Fruit fly (Drosophila melanogaster) whole organism, wandering third instar larva: ENCODE measurements around the gene Pmi.

Experiments
- Abd-B ChIP-seq: fragments of >200 bp; optimal IDR thresholded peaks from 2 replicates; lab custom pipeline; 2017; ENCODE audit warnings: missing biosample characterization, missing genetic modification characterization
- CG32264 ChIP-seq: fragments of 200-800 bp; sonication (Bioruptor generic); optimal IDR thresholded peaks from 2 replicates; lab custom pipeline; 2016; ENCODE audit warnings: missing biosample characterization, missing genetic modification characterization
- Dfd ChIP-seq: fragments of >200 bp; optimal IDR thresholded peaks from 2 replicates; lab custom pipeline; 2017; ENCODE audit warnings: missing biosample characterization, missing genetic modification characterization
- Dif ChIP-seq: fragments of 200-275, 200-300 bp; sonication (Bioruptor generic); optimal IDR thresholded peaks from 2 replicates; lab custom pipeline; 2018; ENCODE audit warnings: missing biosample characterization, missing genetic modification characterization; ENCODE audit not compliant: partially characterized antibody
- HLH106 ChIP-seq: fragments of 200-800 bp; optimal IDR thresholded peaks from 3 replicates; lab custom pipeline; 2019; ENCODE audit warnings: missing biosample characterization, mild to moderate bottlenecking, missing genetic modification characterization, moderate library complexity
- Hr78 ChIP-seq: fragments of >200 bp; optimal IDR thresholded peaks from 2 replicates; lab custom pipeline; 2017; ENCODE audit warnings: missing biosample characterization, missing genetic modification characterization
- Hr83 ChIP-seq: fragments of 200-300 bp; sonication (Bioruptor generic); optimal IDR thresholded peaks from 2 replicates; lab custom pipeline; 2016; ENCODE audit warnings: missing biosample characterization, mild to moderate bottlenecking, missing genetic modification characterization, moderate library complexity; ENCODE audit not compliant: poor library complexity, severe bottlenecking
- Jra ChIP-seq: sonication (Bioruptor generic); optimal IDR thresholded peaks from 2 replicates; lab custom pipeline; 2016; ENCODE audit warnings: missing biosample characterization, missing genetic modification characterization
- Myc ChIP-seq: fragments of >200 bp; optimal IDR thresholded peaks from 2 replicates; lab custom pipeline; 2017
- N ChIP-seq: fragments of >200 bp; optimal IDR thresholded peaks from 2 replicates; lab custom pipeline; 2018; ENCODE audit warnings: missing biosample characterization, missing external identifiers, missing genetic modification characterization
- OdsH ChIP-seq: fragments of 200-800 bp; sonication (Bioruptor generic); optimal IDR thresholded peaks from 2 replicates; lab custom pipeline; 2016; ENCODE audit warnings: missing biosample characterization, mild to moderate bottlenecking, missing genetic modification characterization
- Rel ChIP-seq, 2 experiments: fragments of 200-800 bp; sonication (Bioruptor generic) in 1 of 2; optimal IDR thresholded peaks; 2 replicates in 1 of 2; 3 replicates in 1 of 2; lab custom pipeline; 2016 to 2019; ENCODE audit warnings: mild to moderate bottlenecking in 2 of 2, missing biosample characterization in 2 of 2, missing genetic modification characterization in 2 of 2, moderate library complexity in 1 of 2
- Sp1 ChIP-seq: fragments of 200-800 bp; sonication (Bioruptor generic); optimal IDR thresholded peaks from 3 replicates; lab custom pipeline; 2019; ENCODE audit warnings: missing biosample characterization, mild to moderate bottlenecking, missing genetic modification characterization, moderate library complexity
- Vsx2 ChIP-seq: fragments of 200-300, 225-300 bp; sonication (Bioruptor generic); optimal IDR thresholded peaks from 2 replicates; lab custom pipeline; 2018; ENCODE audit warnings: missing biosample characterization, missing genetic modification characterization; ENCODE audit not compliant: partially characterized antibody
- br ChIP-seq: fragments of 200-800 bp; sonication (Bioruptor generic); optimal IDR thresholded peaks from 2 replicates; lab custom pipeline; 2016; ENCODE audit warnings: missing biosample characterization, missing genetic modification characterization
- brk ChIP-seq: fragments of 200-800 bp; sonication (Bioruptor generic); optimal IDR thresholded peaks from 2 replicates; lab custom pipeline; 2016; ENCODE audit warnings: missing biosample characterization, mild to moderate bottlenecking, missing genetic modification characterization
- ey ChIP-seq: fragments of 200-800 bp; sonication (Bioruptor generic); optimal IDR thresholded peaks from 2 replicates; lab custom pipeline; 2016; ENCODE audit warnings: missing biosample characterization, missing genetic modification characterization
- foxo ChIP-seq, 2 experiments: fragments of 200-800 bp; sonication (Bioruptor generic); optimal IDR thresholded peaks; 2 replicates in 1 of 2; 3 replicates in 1 of 2; lab custom pipeline; 2016 to 2017; ENCODE audit warnings: missing biosample characterization in 2 of 2, missing genetic modification characterization in 2 of 2
- fru ChIP-seq: fragments of 200-800 bp; sonication (Bioruptor generic); optimal IDR thresholded peaks from 3 replicates; lab custom pipeline; 2016; ENCODE audit warnings: missing biosample characterization, mild to moderate bottlenecking, missing genetic modification characterization
- h ChIP-seq: fragments of 200-800 bp; sonication (Bioruptor generic); optimal IDR thresholded peaks from 3 replicates; lab custom pipeline; 2016; ENCODE audit warnings: missing biosample characterization, mild to moderate bottlenecking, missing genetic modification characterization
- lola ChIP-seq: fragments of >200 bp; optimal IDR thresholded peaks from 2 replicates; lab custom pipeline; 2017; ENCODE audit warnings: missing biosample characterization, missing genetic modification characterization
- pan ChIP-seq: fragments of >200 bp; optimal IDR thresholded peaks from 2 replicates; lab custom pipeline; 2017
- psq ChIP-seq: fragments of 200-800 bp; sonication (Bioruptor generic); optimal IDR thresholded peaks from 3 replicates; lab custom pipeline; 2017; ENCODE audit warnings: missing biosample characterization, mild to moderate bottlenecking, missing genetic modification characterization, moderate library complexity
- rgr ChIP-seq: fragments of 200-800 bp; sonication (Bioruptor generic); optimal IDR thresholded peaks from 3 replicates; lab custom pipeline; 2016; ENCODE audit warnings: missing biosample characterization, mild to moderate bottlenecking, missing genetic modification characterization
- sage ChIP-seq: fragments of 200-800 bp; sonication (Bioruptor generic); optimal IDR thresholded peaks from 2 replicates; lab custom pipeline; 2016; ENCODE audit warnings: missing biosample characterization, mild to moderate bottlenecking, missing genetic modification characterization
- woc ChIP-seq: sonication (Bioruptor generic); optimal IDR thresholded peaks from 2 replicates; lab custom pipeline; 2016; ENCODE audit warnings: missing biosample characterization, mild to moderate bottlenecking, missing genetic modification characterization

Pmi gene

dm6 chr3L:5751740-5752579 lies 27.9 kb upstream of the Pmi start, which contains the start of gene DnaJ-1:
DnaJ-1 (minus strand) TSS chr3L:5752189.
- TF ChIP-seq rgr (GFP tag; lab: Kevin White, UChicago) (peak; percentile 51), woc (GFP tag; lab: Kevin White, UChicago) (peak; percentile 61), fru (peak; percentile 23), h (GFP tag; lab: Kevin White, UChicago) (peak; percentile 44), foxo (GFP tag; optimal IDR thresholded peaks at IDR 0.05; lab: Kevin White, UChicago) (peak in 1 of 2 experiments; percentile 37), ey (GFP tag; lab: Kevin White, UChicago) (no peak), Jra (GFP tag; lab: Kevin White, UChicago) (peak; percentile 27), HLH106 (tag; lab: Kevin White, UChicago) (peak; percentile 8), Dfd (GFP tag; lab: Kevin White, UChicago) (no peak), psq (GFP tag; lab: Kevin White, UChicago) (no peak), Hr83 (GFP tag; lab: Kevin White, UChicago) (peak; percentile 72), Dif (GFP tag; lab: Kevin White, UChicago) (no peak), Sp1 (GFP tag; lab: Kevin White, UChicago) (peak; percentile 79), Rel (GFP tag; optimal IDR thresholded peaks at IDR 0.05; lab: Kevin White, UChicago) (no peak), Rel (tag; optimal IDR thresholded peaks at IDR 0.05; lab: Kevin White, UChicago) (no peak), OdsH (GFP tag; lab: Kevin White, UChicago) (peak; percentile 18), br (peak; percentile 12), CG32264 (GFP tag; lab: Kevin White, UChicago) (peak; percentile 10), lola (no peak), sage (GFP tag; lab: Kevin White, UChicago) (no peak)

dm6 chr3L:5752903-5753604 lies 26.8 kb upstream of the Pmi start, which contains the start of gene Usp47:
Usp47 (plus strand) TSS chr3L:5752973.
- no peak for TF ChIP-seq Rel (GFP tag; optimal IDR thresholded peaks at IDR 0.05; lab: Kevin White, UChicago)
- TF ChIP-seq Rel (tag; optimal IDR thresholded peaks at IDR 0.05; lab: Kevin White, UChicago): peak; percentile 14
- TF ChIP-seq Hr78 (GFP tag; lab: Kevin White, UChicago): peak; percentile 70
- TF ChIP-seq Sp1 (GFP tag; lab: Kevin White, UChicago): peak; percentile 6
- peak; percentile 79 for TF ChIP-seq N (GFP tag; lab: Kevin White, UChicago)
- TF ChIP-seq Vsx2 (GFP tag; lab: Kevin White, UChicago): no peak
- no peak for TF ChIP-seq brk (GFP tag; lab: Kevin White, UChicago)
- TF ChIP-seq h (GFP tag; lab: Kevin White, UChicago): peak; percentile 29
- no peak for TF ChIP-seq psq (GFP tag; lab: Kevin White, UChicago)
- TF ChIP-seq rgr (GFP tag; lab: Kevin White, UChicago): peak; percentile 24

DNA sequence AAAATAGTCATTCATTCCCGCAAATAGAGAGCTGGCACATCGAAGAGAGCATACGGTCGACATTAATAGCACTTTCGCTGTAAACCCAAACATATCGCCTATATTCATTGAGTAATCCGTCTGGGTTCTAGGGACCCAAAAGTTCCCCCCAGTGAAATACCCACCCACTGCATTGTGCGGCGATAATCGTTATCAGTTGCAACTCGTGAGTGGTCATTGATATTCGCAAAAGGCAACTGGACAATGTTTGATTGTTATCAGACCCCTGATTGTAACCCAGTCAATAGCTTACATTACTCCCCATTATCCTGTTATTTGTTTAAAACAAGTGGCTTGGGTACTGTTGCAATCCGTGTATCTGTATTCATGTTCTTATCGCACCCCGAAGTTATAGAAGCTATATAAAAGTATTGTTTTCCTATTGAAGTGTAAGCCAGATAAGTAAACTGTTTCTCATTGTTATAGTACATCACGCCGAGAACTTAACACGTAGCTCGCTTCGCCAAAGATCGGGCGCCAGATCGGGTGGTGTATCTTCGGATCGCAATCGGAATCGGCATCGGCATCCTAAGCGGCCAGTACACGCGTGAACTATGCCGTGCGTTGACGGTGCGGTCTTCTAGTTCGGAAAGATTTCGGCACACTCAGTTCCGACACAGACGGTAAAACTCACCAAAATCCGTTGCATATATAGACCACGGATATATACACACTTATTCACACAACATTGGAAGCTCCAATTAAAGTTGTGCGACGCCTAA lies 26.1 kb upstream of the Pmi start:
- TF ChIP-seq Rel (GFP tag; optimal IDR thresholded peaks at IDR 0.05; lab: Kevin White, UChicago) (no peak), Rel (tag; optimal IDR thresholded peaks at IDR 0.05; lab: Kevin White, UChicago) (peak; percentile 97), Hr78 (GFP tag; lab: Kevin White, UChicago) (peak; percentile 33), br (peak; percentile 37), pan (lab: Kevin White, UChicago) (no peak)

DNA sequence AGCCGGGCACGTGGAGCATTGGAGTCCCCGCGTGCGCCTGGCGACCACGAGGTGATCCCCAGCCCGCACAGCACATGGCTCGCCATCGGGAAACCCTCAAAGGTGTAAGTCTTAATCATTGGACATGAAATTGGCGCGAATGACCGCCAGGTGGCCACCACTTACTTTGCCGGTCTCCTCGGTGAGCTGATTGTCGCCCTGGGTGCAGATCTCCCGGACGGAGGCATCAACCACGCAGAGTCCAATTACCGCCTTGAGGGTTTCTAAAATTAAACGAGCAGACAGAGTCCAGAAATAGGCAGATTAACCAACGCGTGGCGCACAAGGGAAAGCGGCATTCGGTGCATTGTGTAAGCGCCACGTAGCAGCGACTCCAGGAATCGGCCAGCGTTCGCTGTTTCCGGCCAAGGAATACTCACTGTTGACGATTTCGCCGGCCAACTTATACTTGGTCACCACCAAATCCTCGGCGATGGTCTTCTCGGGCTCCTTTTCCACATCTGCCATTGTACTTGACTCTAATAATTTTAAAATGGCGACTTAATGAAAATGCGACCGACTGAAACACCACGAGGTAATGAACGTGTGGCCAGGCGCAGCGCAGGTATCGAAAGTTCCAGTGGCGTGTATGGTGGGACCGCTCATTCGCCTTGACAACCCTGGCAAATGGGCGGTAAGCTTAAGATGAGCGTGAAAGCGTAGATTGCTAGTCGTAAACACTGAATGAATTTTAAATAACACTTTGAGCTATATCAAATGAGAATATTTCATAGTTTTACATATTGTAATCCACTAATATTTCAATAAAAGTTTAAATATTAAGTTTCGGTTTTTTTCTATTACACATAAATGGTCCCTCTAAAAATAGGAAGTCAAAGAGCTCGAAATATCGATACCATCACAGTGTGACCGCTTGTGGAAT lies 14.7 kb upstream of the Pmi start, which contains the start of gene CG10576:
TSS of gene CG10576 (minus strand) at position 781 of the 922 bp plus-strand sequence.
- TF ChIP-seq Abd-B (GFP tag; lab: Kevin White, UChicago): no peak
- peak; percentile 40 for TF ChIP-seq psq (GFP tag; lab: Kevin White, UChicago)
- TF ChIP-seq Myc: peak; percentile 79
